Worm (Caenorhabditis elegans) whole organism, young adult: ENCODE data around the gene srh-301.

Experiments
- B0035.1 ChIP-seq: sonication (generic microtip); optimal IDR thresholded peaks from 2 replicates; lab custom pipeline; 2016; ENCODE audit warnings: missing genetic modification characterization, mild to moderate bottlenecking, missing compliant biosample characterization, missing genotype, missing genetic modification reagents
- C06A6.2 ChIP-seq: fragments of 200-800 bp; sonication (Bioruptor generic); conservative IDR thresholded peaks from 2 replicates; pipeline ENCODE4 v1.3.6; 2022; ENCODE audit warnings: missing genetic modification characterization, missing compliant biosample characterization
- F10E7.11 ChIP-seq: sonication (generic microtip); optimal IDR thresholded peaks from 2 replicates; lab custom pipeline; 2017; ENCODE audit warnings: mild to moderate bottlenecking, missing genetic modification characterization, moderate library complexity, missing compliant biosample characterization
- F23B12.7 ChIP-seq: sonication (generic microtip); optimal IDR thresholded peaks from 2 replicates; lab custom pipeline; 2017; ENCODE audit warnings: missing genetic modification characterization, mild to moderate bottlenecking, missing compliant biosample characterization, antibody characterized with exemption, moderate library complexity; ENCODE audit not compliant: insufficient read depth
- F33H1.4 ChIP-seq: fragments of 200-800 bp; sonication (Bioruptor generic); IDR thresholded peaks from 2 replicates; pipeline ENCODE4 v1.3.6; 2022; ENCODE audit warnings: missing genetic modification reagents, missing genetic modification characterization, missing compliant biosample characterization
- F37B4.10 ChIP-seq: fragments of 200-800 bp; sonication (Bioruptor generic); IDR thresholded peaks from 2 replicates; pipeline ENCODE4 v1.3.6; 2022; ENCODE audit warnings: missing genetic modification characterization, missing compliant biosample characterization
- F39B2.1 ChIP-seq: fragments of 200-800 bp; sonication (Bioruptor generic); IDR thresholded peaks from 2 replicates; pipeline ENCODE4 v1.3.6; 2022; ENCODE audit warnings: missing genetic modification reagents, missing genetic modification characterization, missing compliant biosample characterization
- F52B5.7 ChIP-seq: sonication (generic microtip); optimal IDR thresholded peaks from 2 replicates; lab custom pipeline; 2016; ENCODE audit warnings: mild to moderate bottlenecking, missing genetic modification characterization, missing compliant biosample characterization
- T26A5.8 ChIP-seq: sonication (generic microtip); optimal IDR thresholded peaks from 2 replicates; lab custom pipeline; 2016; ENCODE audit warnings: missing genetic modification characterization, missing compliant biosample characterization
- Y53F4B.3 ChIP-seq: fragments of 200-800 bp; sonication (Bioruptor generic); IDR thresholded peaks from 2 replicates; pipeline ENCODE4 v1.3.6; 2022; ENCODE audit warnings: missing genetic modification reagents, missing genetic modification characterization, missing compliant biosample characterization
- Y53G8AR.9 ChIP-seq: fragments of 200-800 bp; sonication (Bioruptor generic); conservative IDR thresholded peaks from 2 replicates; pipeline ENCODE4 v1.3.6; 2022; ENCODE audit warnings: missing genetic modification reagents, missing genetic modification characterization, missing compliant biosample characterization
- aptf-2 ChIP-seq: fragments of 200-800 bp; sonication (Bioruptor generic); conservative IDR thresholded peaks from 2 replicates; pipeline ENCODE4 v1.3.6; 2022; ENCODE audit warnings: missing genetic modification reagents, missing genetic modification characterization, missing compliant biosample characterization
- attf-3 ChIP-seq: fragments of 200-800 bp; sonication (Bioruptor generic); conservative IDR thresholded peaks from 2 replicates; pipeline ENCODE4 v1.3.6; 2022; ENCODE audit warnings: missing genetic modification reagents, missing genetic modification characterization, missing compliant biosample characterization
- cebp-2 ChIP-seq: fragments of 200-800 bp; sonication (Bioruptor generic); IDR thresholded peaks from 2 replicates; pipeline ENCODE4 v1.3.6; 2022; ENCODE audit warnings: missing genetic modification characterization, missing compliant biosample characterization
- ceh-58 ChIP-seq: fragments of 200-800 bp; sonication (Bioruptor generic); IDR thresholded peaks from 2 replicates; pipeline ENCODE4 v1.3.6; 2022; ENCODE audit warnings: missing genetic modification characterization, missing compliant biosample characterization
- ceh-91 ChIP-seq: fragments of 200-800 bp; sonication (Bioruptor generic); IDR thresholded peaks from 2 replicates; pipeline ENCODE4 v1.3.6; 2022; ENCODE audit warnings: missing genetic modification reagents, missing genetic modification characterization, missing compliant biosample characterization
- die-1 ChIP-seq: sonication (generic microtip); optimal IDR thresholded peaks from 2 replicates; lab custom pipeline; 2016; ENCODE audit warnings: missing genotype, mild to moderate bottlenecking, missing genetic modification characterization, missing compliant biosample characterization
- dpff-1 ChIP-seq: sonication (generic microtip); optimal IDR thresholded peaks from 2 replicates; lab custom pipeline; 2017; ENCODE audit warnings: mild to moderate bottlenecking, missing genetic modification characterization, missing compliant biosample characterization
- dpl-1 ChIP-seq: fragments of 150-350 bp; optimal IDR thresholded peaks from 2 replicates; lab custom pipeline; 2014; ENCODE audit warnings: missing biosample characterization, missing genetic modification reagents, missing genetic modification characterization
- fkh-3 ChIP-seq: sonication (generic microtip); optimal IDR thresholded peaks from 2 replicates; lab custom pipeline; 2016; ENCODE audit warnings: mild to moderate bottlenecking, missing genetic modification characterization, missing compliant biosample characterization
- hmg-20 ChIP-seq: fragments of 200-800 bp; sonication (Bioruptor generic); IDR thresholded peaks from 2 replicates; pipeline ENCODE4 v1.3.6; 2022; ENCODE audit warnings: missing genetic modification reagents, missing genetic modification characterization, missing compliant biosample characterization
- hrde-1 ChIP-seq: sonication (generic microtip); optimal IDR thresholded peaks from 2 replicates; lab custom pipeline; 2016; ENCODE audit warnings: missing genetic modification characterization, mild to moderate bottlenecking, missing compliant biosample characterization, moderate library complexity, missing genotype, missing genetic modification reagents, borderline replicate concordance
- lin-26 ChIP-seq: fragments of 200-800 bp; sonication (Bioruptor generic); IDR thresholded peaks from 2 replicates; pipeline ENCODE4 v1.3.6; 2022; ENCODE audit warnings: missing genetic modification reagents, missing genetic modification characterization, missing compliant biosample characterization
- mes-4 ChIP-seq: sonication (generic microtip); optimal IDR thresholded peaks from 2 replicates; lab custom pipeline; 2016; ENCODE audit warnings: missing genotype, missing genetic modification characterization, missing compliant biosample characterization
- nfya-1 ChIP-seq: sonication (generic microtip); optimal IDR thresholded peaks from 2 replicates; lab custom pipeline; 2017; ENCODE audit warnings: antibody characterized with exemption, missing compliant biosample characterization, missing genetic modification characterization, borderline replicate concordance; ENCODE audit not compliant: insufficient read depth
- nfya-2 ChIP-seq: fragments of 200-800 bp; sonication (Bioruptor generic); IDR thresholded peaks from 2 replicates; pipeline ENCODE4 v1.3.6; 2022; ENCODE audit warnings: missing genetic modification reagents, missing genetic modification characterization, missing compliant biosample characterization
- nfyb-1 ChIP-seq: fragments of 200-800 bp; sonication (Bioruptor generic); IDR thresholded peaks from 2 replicates; pipeline ENCODE4 v1.3.6; 2022; ENCODE audit warnings: missing genetic modification reagents, missing genetic modification characterization, missing compliant biosample characterization
- nhr-80 ChIP-seq: sonication (generic microtip); optimal IDR thresholded peaks from 2 replicates; lab custom pipeline; 2016; ENCODE audit warnings: missing genetic modification characterization, missing compliant biosample characterization
- nhr-90 ChIP-seq: sonication (generic microtip); optimal IDR thresholded peaks from 2 replicates; lab custom pipeline; 2016; ENCODE audit warnings: missing genotype, mild to moderate bottlenecking, missing genetic modification characterization, missing compliant biosample characterization
- pbrm-1 ChIP-seq: fragments of 200-800 bp; sonication (Bioruptor generic); IDR thresholded peaks from 2 replicates; pipeline ENCODE4 v1.3.6; 2022; ENCODE audit warnings: missing genetic modification reagents, missing genetic modification characterization, missing compliant biosample characterization
- pha-4 ChIP-seq: fragments of 150-350 bp; sonication (generic microtip); optimal IDR thresholded peaks from 2 replicates; lab custom pipeline; 2014; ENCODE audit warnings: missing biosample characterization, missing genetic modification reagents, missing genetic modification characterization
- rcor-1 ChIP-seq: fragments of 200-800 bp; sonication (Bioruptor generic); IDR thresholded peaks from 2 replicates; pipeline ENCODE4 v1.3.6; 2022; ENCODE audit warnings: missing genetic modification reagents, missing genetic modification characterization, missing compliant biosample characterization
- repo-1 ChIP-seq: sonication (generic microtip); optimal IDR thresholded peaks from 2 replicates; lab custom pipeline; 2017; ENCODE audit warnings: mild to moderate bottlenecking, missing genetic modification characterization, missing compliant biosample characterization
- rpc-1 ChIP-seq, 2 experiments: fragments of 150-350 bp in 1 of 2; sonication (generic microtip) in 1 of 2; optimal IDR thresholded peaks; 2 replicates each; lab custom pipeline; 2014 to 2018; ENCODE audit warnings: missing biosample characterization in 1 of 2, missing genetic modification characterization in 1 of 2, missing genetic modification reagents in 1 of 2, missing genotype in 1 of 2
- snpc-1.1 ChIP-seq: sonication (generic microtip); optimal IDR thresholded peaks from 2 replicates; lab custom pipeline; 2017; ENCODE audit warnings: missing genetic modification characterization, mild to moderate bottlenecking, missing compliant biosample characterization, antibody characterized with exemption, moderate library complexity, missing genotype, missing genetic modification reagents; ENCODE audit not compliant: insufficient read depth
- snpc-3.4 ChIP-seq: sonication (generic microtip); optimal IDR thresholded peaks from 2 replicates; lab custom pipeline; 2017; ENCODE audit warnings: missing genetic modification characterization, mild to moderate bottlenecking, missing compliant biosample characterization, antibody characterized with exemption, moderate library complexity, missing genotype, missing genetic modification reagents
- snpc-4 ChIP-seq, 5 experiments: fragments of 150-350 bp in 1 of 5; sonication (generic microtip) in 4 of 5; optimal IDR thresholded peaks; 2 replicates each; lab custom pipeline; 2014 to 2018; ENCODE audit warnings: missing genetic modification characterization in 5 of 5, missing biosample characterization in 3 of 5, antibody characterized with exemption in 2 of 5, mild to moderate bottlenecking in 2 of 5, missing compliant biosample characterization in 2 of 5, missing genotype in 2 of 5, moderate library complexity in 2 of 5, missing genetic modification reagents in 1 of 5
- xnd-1 ChIP-seq: sonication (generic microtip); optimal IDR thresholded peaks from 2 replicates; lab custom pipeline; 2016; ENCODE audit warnings: missing genotype, missing genetic modification reagents, missing genetic modification characterization, missing compliant biosample characterization
- zfh-2 ChIP-seq: fragments of 200-800 bp; sonication (Bioruptor generic); conservative IDR thresholded peaks from 2 replicates; pipeline ENCODE4 v1.3.6; 2022; ENCODE audit warnings: missing genetic modification reagents, missing genetic modification characterization, missing compliant biosample characterization
- zim-3 ChIP-seq: sonication (generic microtip); optimal IDR thresholded peaks from 2 replicates; lab custom pipeline; 2017; ENCODE audit warnings: mild to moderate bottlenecking, missing genetic modification characterization, moderate library complexity, missing compliant biosample characterization
- ztf-25 ChIP-seq: fragments of 200-800 bp; sonication (Bioruptor generic); IDR thresholded peaks from 2 replicates; pipeline ENCODE4 v1.3.6; 2022; ENCODE audit warnings: missing genetic modification reagents, missing genetic modification characterization, missing compliant biosample characterization
- ztf-28 ChIP-seq: fragments of 200-800 bp; sonication (Bioruptor generic); IDR thresholded peaks from 2 replicates; pipeline ENCODE4 v1.3.6; 2022; ENCODE audit warnings: missing genetic modification reagents, missing genetic modification characterization, missing compliant biosample characterization

Gene srh-301

DNA sequence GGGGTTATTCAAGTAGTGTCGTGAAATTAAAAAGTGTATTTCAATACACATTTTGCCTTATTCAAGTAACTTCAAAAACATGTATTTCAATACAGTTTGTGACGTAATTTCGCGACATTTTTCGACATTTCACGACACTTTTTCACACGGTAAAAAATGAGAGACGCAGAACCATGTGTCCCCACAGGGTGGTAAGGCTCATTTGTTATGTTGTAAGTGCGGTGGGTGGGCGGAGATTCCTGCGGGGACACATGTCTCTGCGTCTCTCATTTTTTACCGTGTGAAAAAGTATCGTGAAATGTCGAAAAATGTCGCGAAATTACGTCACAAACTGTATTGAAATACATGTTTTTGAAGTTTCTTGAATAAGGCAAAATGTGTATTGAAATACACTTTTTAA is 7.5 kb downstream of the srh-301 start:
- TF ChIP-seq F39B2.1 (GFP tag; lab: Robert Waterston, UW): peak; percentile 98

DNA sequence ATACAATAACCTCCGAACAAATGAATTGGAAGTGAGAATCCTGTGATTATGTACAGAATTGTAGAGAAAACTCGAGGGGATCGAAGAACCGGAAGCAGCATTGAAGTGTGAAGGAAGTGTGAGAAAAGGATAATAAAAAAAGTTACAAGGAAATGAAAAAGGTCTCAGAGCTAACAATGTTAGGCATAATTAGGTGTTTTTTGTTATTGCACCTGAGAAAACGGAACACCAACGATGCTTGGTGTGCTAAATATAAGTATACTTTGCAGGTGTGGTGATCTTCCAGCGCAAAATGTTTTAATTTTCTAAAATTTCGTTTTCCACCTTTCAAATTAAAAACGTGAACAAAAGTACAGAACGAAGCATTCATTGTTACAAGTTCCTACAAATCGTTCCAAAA is 19.4 kb downstream of the srh-301 start, which contains the start of gene srh-286:
Gene srh-286 (minus strand): TSS at position 101 of the 400 bp plus-strand sequence.
- no peak for TF ChIP-seq snpc-3.4 (tag; lab: Kevin White, UChicago)
- no peak for TF ChIP-seq die-1
- TF ChIP-seq F10E7.11 (tag; lab: Kevin White, UChicago): no peak
- no peak for TF ChIP-seq ztf-25 (GFP tag; lab: Robert Waterston, UW)

DNA sequence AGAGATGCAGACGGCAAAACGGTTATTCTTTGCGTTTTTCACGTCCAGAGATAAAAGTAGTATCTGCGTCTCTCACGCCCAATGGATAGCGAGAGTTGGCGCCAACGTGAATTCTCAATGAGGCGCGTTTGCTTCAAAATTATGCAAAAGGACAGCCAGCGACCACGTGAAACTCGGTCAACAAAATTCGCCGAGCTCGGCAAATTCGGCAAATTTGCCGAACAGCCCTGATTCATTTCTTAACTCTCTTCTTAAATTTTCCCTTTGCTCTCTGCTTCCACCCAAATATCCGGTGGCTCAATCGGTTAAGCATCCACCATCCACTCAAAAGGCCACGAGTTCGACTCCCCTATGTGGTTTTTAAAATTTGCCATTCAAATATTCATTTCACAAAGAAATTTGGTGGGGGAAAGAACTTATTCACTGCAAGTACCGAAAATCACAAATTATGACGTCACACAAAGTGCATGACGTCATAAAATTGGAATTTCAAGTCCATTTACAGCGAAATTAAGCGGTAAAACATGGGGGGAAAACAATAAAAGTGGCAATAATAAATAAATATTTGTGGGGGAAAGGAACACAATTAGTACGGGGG is 20.8 kb downstream of the srh-301 start:
- no peak for TF ChIP-seq rcor-1 (GFP tag; lab: Robert Waterston, UW)
- no peak for TF ChIP-seq Y53F4B.3 (GFP tag; lab: Robert Waterston, UW)
- no peak for TF ChIP-seq aptf-2
- TF ChIP-seq F52B5.7 (tag; lab: Kevin White, UChicago): no peak
- 0 out of 2 replicates have a peak, but pooled peaks have one; percentile 39 for TF ChIP-seq pbrm-1 (GFP tag; lab: Robert Waterston, UW)
- no peak for TF ChIP-seq ztf-25 (GFP tag; lab: Robert Waterston, UW)
- TF ChIP-seq F39B2.1 (GFP tag; lab: Robert Waterston, UW): 0 out of 2 replicates have a peak, but pooled peaks have one; percentile 25
- TF ChIP-seq snpc-3.4 (tag; lab: Kevin White, UChicago): peak; percentile 53
- TF ChIP-seq fkh-3 (tag; lab: Kevin White, UChicago): no peak
- TF ChIP-seq hrde-1 (tag; lab: Kevin White, UChicago): no peak
- no peak for TF ChIP-seq B0035.1 (tag; lab: Kevin White, UChicago)
- TF ChIP-seq repo-1 (tag; lab: Kevin White, UChicago): no peak
- TF ChIP-seq snpc-4 (GFP tag; optimal IDR thresholded peaks at IDR 0.05; lab: Kevin White, UChicago): no peak
- no peak for TF ChIP-seq snpc-4 (tag; optimal IDR thresholded peaks at IDR 0.05; lab: Kevin White, UChicago)
- no peak for TF ChIP-seq mes-4
- TF ChIP-seq T26A5.8 (tag; lab: Kevin White, UChicago): no peak
- no peak for TF ChIP-seq F23B12.7 (tag; lab: Kevin White, UChicago)
- no peak for TF ChIP-seq snpc-1.1 (tag; lab: Kevin White, UChicago)
- TF ChIP-seq nhr-80 (tag; lab: Kevin White, UChicago): no peak
- TF ChIP-seq F37B4.10 (GFP tag; lab: Robert Waterston, UW): no peak
- TF ChIP-seq C06A6.2: no peak
- TF ChIP-seq ceh-91 (GFP tag; lab: Robert Waterston, UW): no peak
- no peak for TF ChIP-seq pha-4 (tag; lab: Kevin White, UChicago)
- no peak for TF ChIP-seq xnd-1 (tag; lab: Kevin White, UChicago)
- no peak for TF ChIP-seq nhr-90 (tag; lab: Kevin White, UChicago)
- 0 out of 2 replicates have a peak, but pooled peaks have one; percentile 20 for TF ChIP-seq cebp-2
- no peak for TF ChIP-seq dpff-1
- TF ChIP-seq rpc-1 (optimal IDR thresholded peaks at IDR 0.05; lab: Kevin White, UChicago): peak; percentile 9
- peak; percentile 63 for TF ChIP-seq rpc-1 (tag; optimal IDR thresholded peaks at IDR 0.05; lab: Kevin White, UChicago)
- no peak for TF ChIP-seq zfh-2
- TF ChIP-seq attf-3 (GFP tag; lab: Robert Waterston, UW): no peak
- TF ChIP-seq nfya-2 (GFP tag; lab: Robert Waterston, UW): no peak
- no peak for TF ChIP-seq nfyb-1 (GFP tag; lab: Robert Waterston, UW)
- TF ChIP-seq Y53G8AR.9: no peak
- no peak for TF ChIP-seq hmg-20 (GFP tag; lab: Robert Waterston, UW)
- peak; percentile 6; the same call in 1 of the 2 replicates for TF ChIP-seq F33H1.4 (GFP tag; lab: Robert Waterston, UW)
- no peak for TF ChIP-seq ztf-28 (GFP tag; lab: Robert Waterston, UW)
- no peak for TF ChIP-seq dpl-1 (GFP tag; lab: Kevin White, UChicago)
- TF ChIP-seq lin-26 (GFP tag; lab: Robert Waterston, UW): peak; percentile 36; the same call in 1 of the 2 replicates
- TF ChIP-seq nfya-1 (tag; lab: Kevin White, UChicago): no peak
- no peak for TF ChIP-seq ceh-58
- TF ChIP-seq zim-3 (tag; lab: Kevin White, UChicago): no peak
